Worm (Caenorhabditis elegans) whole organism, young adult: Measurements from ENCODE around the gene cutl-25.
A peak's percentile ranks its signal among the peaks of the same experiment; 100 is the strongest.

Experiments
- B0035.1 ChIP-seq: sonication (generic microtip); optimal IDR thresholded peaks from 2 replicates; lab custom pipeline; 2016; ENCODE audit warnings: missing genetic modification characterization, mild to moderate bottlenecking, missing compliant biosample characterization, missing genotype, missing genetic modification reagents
- B0261.1 ChIP-seq: sonication (generic microtip); optimal IDR thresholded peaks from 2 replicates; lab custom pipeline; 2016; ENCODE audit warnings: mild to moderate bottlenecking, missing genetic modification characterization, moderate library complexity, missing compliant biosample characterization
- B0336.3 ChIP-seq: fragments of 200-800 bp; sonication (Bioruptor generic); IDR thresholded peaks from 2 replicates; pipeline ENCODE4 v1.3.6; 2022; ENCODE audit warnings: missing genetic modification characterization, missing compliant biosample characterization
- C17E4.6 ChIP-seq: fragments of 200-800 bp; sonication (Bioruptor generic); IDR thresholded peaks from 2 replicates; pipeline ENCODE4 v1.3.6; 2022; ENCODE audit warnings: missing genetic modification reagents, missing genetic modification characterization, missing compliant biosample characterization
- F23B12.7 ChIP-seq: sonication (generic microtip); optimal IDR thresholded peaks from 2 replicates; lab custom pipeline; 2017; ENCODE audit warnings: missing genetic modification characterization, mild to moderate bottlenecking, missing compliant biosample characterization, antibody characterized with exemption, moderate library complexity; ENCODE audit not compliant: insufficient read depth
- F33H1.4 ChIP-seq: fragments of 200-800 bp; sonication (Bioruptor generic); IDR thresholded peaks from 2 replicates; pipeline ENCODE4 v1.3.6; 2022; ENCODE audit warnings: missing genetic modification reagents, missing genetic modification characterization, missing compliant biosample characterization
- F49E8.2 ChIP-seq: sonication (generic microtip); optimal IDR thresholded peaks from 3 replicates; lab custom pipeline; 2017; ENCODE audit warnings: missing genetic modification characterization, mild to moderate bottlenecking, missing compliant biosample characterization, antibody characterized with exemption, moderate library complexity; ENCODE audit not compliant: insufficient read depth
- F52B5.7 ChIP-seq: sonication (generic microtip); optimal IDR thresholded peaks from 2 replicates; lab custom pipeline; 2016; ENCODE audit warnings: mild to moderate bottlenecking, missing genetic modification characterization, missing compliant biosample characterization
- F55B11.4 ChIP-seq: sonication (generic microtip); optimal IDR thresholded peaks from 2 replicates; lab custom pipeline; 2016; ENCODE audit warnings: missing compliant biosample characterization, missing genetic modification characterization, borderline replicate concordance; ENCODE audit not compliant: insufficient read depth
- F57A8.1 ChIP-seq: fragments of 200-800 bp; sonication (Bioruptor generic); optimal IDR thresholded peaks from 2 replicates; lab custom pipeline; 2018; ENCODE audit warnings: mild to moderate bottlenecking, missing genetic modification characterization, moderate library complexity, missing compliant biosample characterization
- T26A5.8 ChIP-seq: sonication (generic microtip); optimal IDR thresholded peaks from 2 replicates; lab custom pipeline; 2016; ENCODE audit warnings: missing genetic modification characterization, missing compliant biosample characterization
- Y79H2A.3 ChIP-seq: fragments of 200-800 bp; sonication (Bioruptor generic); conservative IDR thresholded peaks from 2 replicates; pipeline ENCODE4 v1.3.6; 2022; ENCODE audit warnings: missing genetic modification reagents, missing genetic modification characterization, missing compliant biosample characterization
- Y95B8A.8 ChIP-seq: fragments of 200-800 bp; sonication (Bioruptor generic); IDR thresholded peaks from 2 replicates; pipeline ENCODE4 v1.3.6; 2022; ENCODE audit warnings: missing genetic modification reagents, missing genetic modification characterization, missing compliant biosample characterization
- ZK185.1 ChIP-seq: sonication (generic microtip); optimal IDR thresholded peaks from 2 replicates; lab custom pipeline; 2016; ENCODE audit warnings: mild to moderate bottlenecking, missing genetic modification characterization, missing compliant biosample characterization; ENCODE audit not compliant: poor library complexity, severe bottlenecking
- akir-1 ChIP-seq: fragments of 200-800 bp; sonication (Bioruptor generic); optimal IDR thresholded peaks from 2 replicates; lab custom pipeline; 2018; ENCODE audit warnings: mild to moderate bottlenecking, missing genetic modification characterization, moderate library complexity, missing compliant biosample characterization
- aptf-3 ChIP-seq: fragments of 200-800 bp; sonication (Bioruptor generic); IDR thresholded peaks from 2 replicates; pipeline ENCODE4 v1.3.6; 2022; ENCODE audit warnings: missing genetic modification characterization, missing compliant biosample characterization
- athp-1 ChIP-seq: sonication (generic microtip); optimal IDR thresholded peaks from 2 replicates; lab custom pipeline; 2017; ENCODE audit warnings: mild to moderate bottlenecking, missing genetic modification characterization, missing compliant biosample characterization
- bed-1 ChIP-seq: fragments of 200-800 bp; sonication (Bioruptor generic); IDR thresholded peaks from 2 replicates; pipeline ENCODE4 v1.3.6; 2022; ENCODE audit warnings: missing genetic modification reagents, missing genetic modification characterization, missing compliant biosample characterization
- bed-2 ChIP-seq: fragments of 200-800 bp; sonication (Bioruptor generic); IDR thresholded peaks from 2 replicates; pipeline ENCODE4 v1.3.6; 2022; ENCODE audit warnings: missing genetic modification reagents, missing genetic modification characterization, missing compliant biosample characterization
- ceh-27 ChIP-seq: fragments of 200-800 bp; sonication (Bioruptor generic); optimal IDR thresholded peaks from 2 replicates; lab custom pipeline; 2018; ENCODE audit warnings: mild to moderate bottlenecking, missing genetic modification characterization, moderate library complexity, missing compliant biosample characterization
- ceh-58 ChIP-seq: fragments of 200-800 bp; sonication (Bioruptor generic); IDR thresholded peaks from 2 replicates; pipeline ENCODE4 v1.3.6; 2022; ENCODE audit warnings: missing genetic modification characterization, missing compliant biosample characterization
- dpff-1 ChIP-seq: sonication (generic microtip); optimal IDR thresholded peaks from 2 replicates; lab custom pipeline; 2017; ENCODE audit warnings: mild to moderate bottlenecking, missing genetic modification characterization, missing compliant biosample characterization
- dpl-1 ChIP-seq: fragments of 150-350 bp; optimal IDR thresholded peaks from 2 replicates; lab custom pipeline; 2014; ENCODE audit warnings: missing biosample characterization, missing genetic modification reagents, missing genetic modification characterization
- gei-17 ChIP-seq: fragments of 200-800 bp; sonication (Bioruptor generic); optimal IDR thresholded peaks from 2 replicates; lab custom pipeline; 2018; ENCODE audit warnings: mild to moderate bottlenecking, missing genetic modification characterization, missing compliant biosample characterization
- him-1 ChIP-seq: sonication (generic microtip); optimal IDR thresholded peaks from 2 replicates; lab custom pipeline; 2016; ENCODE audit warnings: missing genotype, missing genetic modification reagents, missing genetic modification characterization, missing compliant biosample characterization
- hsf-1 ChIP-seq: fragments of 200-800 bp; sonication (Bioruptor generic); IDR thresholded peaks from 2 replicates; pipeline ENCODE4 v1.3.6; 2022; ENCODE audit warnings: missing genetic modification reagents, missing genetic modification characterization, missing compliant biosample characterization
- lin-40 ChIP-seq: sonication (generic microtip); optimal IDR thresholded peaks from 2 replicates; lab custom pipeline; 2016; ENCODE audit warnings: missing genetic modification characterization, mild to moderate bottlenecking, missing compliant biosample characterization, missing genotype, missing genetic modification reagents
- lsl-1 ChIP-seq: fragments of 200-800 bp; sonication (Bioruptor generic); optimal IDR thresholded peaks from 2 replicates; lab custom pipeline; 2018; ENCODE audit warnings: mild to moderate bottlenecking, missing genetic modification characterization, moderate library complexity, missing compliant biosample characterization
- lsy-27 ChIP-seq: sonication (generic microtip); optimal IDR thresholded peaks from 2 replicates; lab custom pipeline; 2017; ENCODE audit warnings: missing genetic modification characterization, mild to moderate bottlenecking, missing compliant biosample characterization, antibody characterized with exemption, missing genotype, borderline replicate concordance; ENCODE audit not compliant: insufficient read depth
- madf-3 ChIP-seq: fragments of 200-800 bp; sonication (Bioruptor generic); IDR thresholded peaks from 2 replicates; pipeline ENCODE4 v1.3.6; 2022; ENCODE audit warnings: missing genetic modification reagents, missing genetic modification characterization, missing compliant biosample characterization
- mel-28 ChIP-seq: sonication (generic microtip); optimal IDR thresholded peaks from 2 replicates; lab custom pipeline; 2016; ENCODE audit warnings: borderline replicate concordance, mild to moderate bottlenecking, missing genetic modification characterization, missing compliant biosample characterization
- mxl-1 ChIP-seq: sonication (generic microtip); optimal IDR thresholded peaks from 2 replicates; lab custom pipeline; 2016; ENCODE audit warnings: missing genetic modification characterization, missing compliant biosample characterization
- nfya-2 ChIP-seq: fragments of 200-800 bp; sonication (Bioruptor generic); IDR thresholded peaks from 2 replicates; pipeline ENCODE4 v1.3.6; 2022; ENCODE audit warnings: missing genetic modification reagents, missing genetic modification characterization, missing compliant biosample characterization
- nhr-27 ChIP-seq: fragments of 200-800 bp; sonication (Bioruptor generic); optimal IDR thresholded peaks from 2 replicates; lab custom pipeline; 2018; ENCODE audit warnings: mild to moderate bottlenecking, missing genetic modification characterization, moderate library complexity, missing compliant biosample characterization
- pbrm-1 ChIP-seq: fragments of 200-800 bp; sonication (Bioruptor generic); IDR thresholded peaks from 2 replicates; pipeline ENCODE4 v1.3.6; 2022; ENCODE audit warnings: missing genetic modification reagents, missing genetic modification characterization, missing compliant biosample characterization
- pha-4 ChIP-seq: fragments of 150-350 bp; sonication (generic microtip); optimal IDR thresholded peaks from 2 replicates; lab custom pipeline; 2014; ENCODE audit warnings: missing biosample characterization, missing genetic modification reagents, missing genetic modification characterization
- rcor-1 ChIP-seq: fragments of 200-800 bp; sonication (Bioruptor generic); IDR thresholded peaks from 2 replicates; pipeline ENCODE4 v1.3.6; 2022; ENCODE audit warnings: missing genetic modification reagents, missing genetic modification characterization, missing compliant biosample characterization
- rpc-1 ChIP-seq, 2 experiments: fragments of 150-350 bp in 1 of 2; sonication (generic microtip) in 1 of 2; optimal IDR thresholded peaks; 2 replicates each; lab custom pipeline; 2014 to 2018; ENCODE audit warnings: missing biosample characterization in 1 of 2, missing genetic modification characterization in 1 of 2, missing genetic modification reagents in 1 of 2, missing genotype in 1 of 2
- sdz-38 ChIP-seq: sonication (generic microtip); optimal IDR thresholded peaks from 2 replicates; lab custom pipeline; 2016; ENCODE audit warnings: missing genotype, missing genetic modification characterization, missing compliant biosample characterization
- snpc-1.3 ChIP-seq: sonication (generic microtip); optimal IDR thresholded peaks from 2 replicates; lab custom pipeline; 2017; ENCODE audit warnings: missing genetic modification characterization, mild to moderate bottlenecking, missing compliant biosample characterization, antibody characterized with exemption, moderate library complexity, missing genotype, missing genetic modification reagents; ENCODE audit not compliant: insufficient read depth
- snpc-3.4 ChIP-seq: sonication (generic microtip); optimal IDR thresholded peaks from 2 replicates; lab custom pipeline; 2017; ENCODE audit warnings: missing genetic modification characterization, mild to moderate bottlenecking, missing compliant biosample characterization, antibody characterized with exemption, moderate library complexity, missing genotype, missing genetic modification reagents
- snpc-4 ChIP-seq, 5 experiments: fragments of 150-350 bp in 1 of 5; sonication (generic microtip) in 4 of 5; optimal IDR thresholded peaks; 2 replicates each; lab custom pipeline; 2014 to 2018; ENCODE audit warnings: missing genetic modification characterization in 5 of 5, missing biosample characterization in 3 of 5, antibody characterized with exemption in 2 of 5, mild to moderate bottlenecking in 2 of 5, missing compliant biosample characterization in 2 of 5, missing genotype in 2 of 5, moderate library complexity in 2 of 5, missing genetic modification reagents in 1 of 5
- tlf-1 ChIP-seq: fragments of 200-800 bp; sonication (Bioruptor generic); optimal IDR thresholded peaks from 2 replicates; lab custom pipeline; 2018; ENCODE audit warnings: mild to moderate bottlenecking, missing genetic modification characterization, missing compliant biosample characterization
- unc-62 ChIP-seq: fragments of 150-350 bp; optimal IDR thresholded peaks from 2 replicates; lab custom pipeline; 2014; ENCODE audit warnings: missing biosample characterization, missing genetic modification reagents, missing genetic modification characterization
- zim-3 ChIP-seq: sonication (generic microtip); optimal IDR thresholded peaks from 2 replicates; lab custom pipeline; 2017; ENCODE audit warnings: mild to moderate bottlenecking, missing genetic modification characterization, moderate library complexity, missing compliant biosample characterization
- ztf-6 ChIP-seq: fragments of 200-800 bp; sonication (Bioruptor generic); IDR thresholded peaks from 2 replicates; pipeline ENCODE4 v1.3.6; 2022; ENCODE audit warnings: missing genetic modification reagents, missing genetic modification characterization, missing compliant biosample characterization

Gene cutl-25

DNA sequence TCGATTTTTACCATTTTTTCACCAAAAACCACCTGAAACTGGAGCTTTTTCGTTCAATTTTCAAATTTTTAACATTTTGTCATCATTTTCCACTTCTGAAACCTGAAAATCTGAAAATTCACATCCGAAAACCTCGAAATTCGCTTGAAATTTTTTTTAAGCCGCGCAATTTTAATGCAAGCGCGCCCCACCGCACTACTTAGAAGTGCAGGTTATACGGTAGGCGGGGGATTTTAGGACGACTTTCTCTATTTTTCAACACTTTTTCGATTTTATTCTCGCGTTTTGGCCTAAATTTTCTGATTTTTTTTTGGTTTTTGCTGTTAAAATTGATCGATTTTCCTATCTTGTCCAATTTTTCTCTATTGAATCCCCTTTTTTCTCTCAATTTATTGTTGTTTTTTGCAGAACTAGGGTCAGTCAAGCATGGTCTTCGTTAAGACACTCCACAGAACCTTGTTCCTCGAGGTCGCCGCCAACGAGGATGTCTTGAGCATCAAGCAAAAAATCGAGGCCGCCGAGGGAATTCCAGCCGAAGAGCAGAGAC, 21.0 kb upstream of the cutl-25 start, which contains the start of gene ubl-1 (continued):
- no peak for TF ChIP-seq T26A5.8
- no peak for TF ChIP-seq bed-1 (GFP tag; lab: Robert Waterston, UW)
- no peak for TF ChIP-seq aptf-3 (GFP tag; lab: Robert Waterston, UW)
- no peak for TF ChIP-seq ceh-58 (GFP tag; lab: Robert Waterston, UW)
- TF ChIP-seq unc-62 (GFP tag; lab: Kevin White, UChicago), result no peak
- no peak for TF ChIP-seq B0336.3 (GFP tag; lab: Robert Waterston, UW)
- no peak for TF ChIP-seq mel-28 (tag; lab: Kevin White, UChicago)
- TF ChIP-seq mxl-1 (tag; lab: Kevin White, UChicago), result no peak
- peak; percentile 45; the same call in 1 of the 2 replicates for TF ChIP-seq rcor-1 (GFP tag; lab: Robert Waterston, UW)
- TF ChIP-seq ZK185.1 (tag; lab: Kevin White, UChicago), result peak; percentile 59
- TF ChIP-seq F57A8.1, result no peak
- TF ChIP-seq snpc-4 (GFP tag; optimal IDR thresholded peaks at IDR 0.05; lab: Kevin White, UChicago), result no peak
- peak; percentile 8 to 65 (median 40) for TF ChIP-seq snpc-4 (tag; optimal IDR thresholded peaks at IDR 0.05; lab: Kevin White, UChicago)
- TF ChIP-seq him-1, result no peak
- TF ChIP-seq dpff-1 (tag; lab: Kevin White, UChicago), result no peak
- TF ChIP-seq hsf-1, result no peak
- no peak for TF ChIP-seq B0261.1 (tag; lab: Kevin White, UChicago)
- no peak for TF ChIP-seq madf-3 (GFP tag; lab: Robert Waterston, UW)
- no peak for TF ChIP-seq akir-1 (GFP tag; lab: Kevin White, UChicago)
- TF ChIP-seq snpc-1.3 (tag; lab: Kevin White, UChicago), result peak; percentile 49
- peak; percentile 84 for TF ChIP-seq lsl-1
- no peak for TF ChIP-seq gei-17 (GFP tag; lab: Kevin White, UChicago)
- peak; percentile 29 for TF ChIP-seq F49E8.2 (tag; lab: Kevin White, UChicago)
- TF ChIP-seq F55B11.4 (tag; lab: Kevin White, UChicago), result no peak
- no peak for TF ChIP-seq zim-3 (tag; lab: Kevin White, UChicago)
- peak; percentile 72; the same call in 1 of the 2 replicates for TF ChIP-seq pbrm-1 (GFP tag; lab: Robert Waterston, UW)
- TF ChIP-seq tlf-1, result peak; percentile 18
- TF ChIP-seq bed-2 (GFP tag; lab: Robert Waterston, UW), result no peak
- no peak for TF ChIP-seq sdz-38 (tag; lab: Kevin White, UChicago)
- no peak for TF ChIP-seq B0035.1 (tag; lab: Kevin White, UChicago)
- TF ChIP-seq lin-40 (tag; lab: Kevin White, UChicago), result peak; percentile 61
- no peak for TF ChIP-seq C17E4.6 (GFP tag; lab: Robert Waterston, UW)
- peak; percentile 78 for TF ChIP-seq dpl-1 (GFP tag; lab: Kevin White, UChicago)
- peak; percentile 68 for TF ChIP-seq F23B12.7 (tag; lab: Kevin White, UChicago)
- TF ChIP-seq F52B5.7 (tag; lab: Kevin White, UChicago), result no peak
- no peak for TF ChIP-seq nfya-2 (GFP tag; lab: Robert Waterston, UW)
- TF ChIP-seq rpc-1 (optimal IDR thresholded peaks at IDR 0.05; lab: Kevin White, UChicago), result peak; percentile 2
- no peak for TF ChIP-seq rpc-1 (tag; optimal IDR thresholded peaks at IDR 0.05; lab: Kevin White, UChicago)
- TF ChIP-seq snpc-3.4, result peak; percentile 36
- TF ChIP-seq athp-1, result peak; percentile 3
- TF ChIP-seq ceh-27, result peak; percentile 58
- TF ChIP-seq F33H1.4 (GFP tag; lab: Robert Waterston, UW), result peak; percentile 78
- no peak for TF ChIP-seq ztf-6 (GFP tag; lab: Robert Waterston, UW)
- peak; percentile 37; the same call in 1 of the 2 replicates for TF ChIP-seq Y95B8A.8 (GFP tag; lab: Robert Waterston, UW)
- no peak for TF ChIP-seq nhr-27 (tag; lab: Kevin White, UChicago)
- no peak for TF ChIP-seq lsy-27
- peak; percentile 10 for TF ChIP-seq pha-4 (tag; lab: Kevin White, UChicago)
- no peak for TF ChIP-seq Y79H2A.3 (GFP tag; lab: Robert Waterston, UW)
